Worm (Caenorhabditis elegans): Measurements from ENCODE around the gene znf-706.

The znf-706 gene

DNA sequence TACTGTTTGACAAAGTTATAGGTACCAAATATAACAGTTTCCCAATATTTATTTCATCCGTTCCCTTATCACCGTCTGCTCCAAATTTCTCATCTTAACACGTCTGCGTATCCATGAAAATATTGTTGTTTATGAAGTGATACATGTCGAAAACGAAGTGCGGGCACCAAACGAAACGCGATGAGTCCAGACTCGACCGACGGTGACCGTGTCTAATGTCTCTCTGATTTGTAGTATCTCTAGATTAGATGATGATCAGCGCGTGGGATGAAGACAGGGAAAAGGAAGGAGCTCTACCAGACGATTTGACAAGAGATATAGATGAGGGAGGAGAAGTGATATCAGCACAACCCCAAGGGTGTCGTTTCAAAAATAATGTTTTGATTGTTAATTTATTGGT lies 15.8 kb downstream of the znf-706 start:
- no peak for TF ChIP-seq nfya-1 (tag; optimal IDR thresholded peaks at IDR 0.05; ENCODE audit: borderline replicate concordance, insufficient read depth)
- no peak for TF ChIP-seq madf-10 (tag; optimal IDR thresholded peaks at IDR 0.05)
- TF ChIP-seq Y53G8AR.9 (GFP tag; conservative IDR thresholded peaks at IDR 0.05): no peak
- TF ChIP-seq F57A8.1 (GFP tag; optimal IDR thresholded peaks at IDR 0.05): no peak
- TF ChIP-seq bed-1 (GFP tag; IDR thresholded peaks at IDR 0.05): no peak
- no peak for TF ChIP-seq attf-6 (GFP tag; IDR thresholded peaks at IDR 0.05)
- TF ChIP-seq F57C9.4 (tag; optimal IDR thresholded peaks at IDR 0.05): no peak
- TF ChIP-seq tlf-1 (GFP tag; optimal IDR thresholded peaks at IDR 0.05): no peak
- no peak for TF ChIP-seq hrde-1 (tag; optimal IDR thresholded peaks at IDR 0.05; ENCODE audit: borderline replicate concordance)
- TF ChIP-seq madf-8 (GFP tag; conservative IDR thresholded peaks at IDR 0.05): no peak
- TF ChIP-seq aptf-3 (GFP tag; IDR thresholded peaks at IDR 0.05): no peak
- TF ChIP-seq F52B5.7 (tag; optimal IDR thresholded peaks at IDR 0.05): no peak
- no peak for TF ChIP-seq ztf-6 (GFP tag; IDR thresholded peaks at IDR 0.05)

DNA sequence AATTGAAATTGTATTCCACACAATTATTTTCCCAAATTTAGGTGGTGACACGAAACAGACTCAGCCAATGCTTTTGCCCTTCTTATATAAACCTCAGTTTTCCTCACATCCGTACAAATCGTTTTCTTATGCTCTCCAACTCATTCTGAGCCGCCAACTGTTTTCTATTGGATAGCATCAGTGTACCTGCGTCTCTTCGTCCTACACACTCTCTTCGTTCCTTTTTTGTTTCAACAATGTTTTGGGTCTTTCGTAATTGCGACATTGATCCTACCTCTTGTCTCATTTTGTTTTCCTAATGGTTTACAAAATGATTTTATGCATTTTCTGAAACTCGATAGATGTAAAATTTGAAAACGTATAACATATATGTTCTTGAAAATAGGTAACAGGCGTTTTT lies 16.7 kb downstream of the znf-706 start:
- TF ChIP-seq hmg-1.2 (GFP tag; IDR thresholded peaks at IDR 0.05): peak; percentile 38; the same call in 1 of the 2 replicates
- TF ChIP-seq somi-1 (GFP tag; optimal IDR thresholded peaks at IDR 0.05): no peak

DNA sequence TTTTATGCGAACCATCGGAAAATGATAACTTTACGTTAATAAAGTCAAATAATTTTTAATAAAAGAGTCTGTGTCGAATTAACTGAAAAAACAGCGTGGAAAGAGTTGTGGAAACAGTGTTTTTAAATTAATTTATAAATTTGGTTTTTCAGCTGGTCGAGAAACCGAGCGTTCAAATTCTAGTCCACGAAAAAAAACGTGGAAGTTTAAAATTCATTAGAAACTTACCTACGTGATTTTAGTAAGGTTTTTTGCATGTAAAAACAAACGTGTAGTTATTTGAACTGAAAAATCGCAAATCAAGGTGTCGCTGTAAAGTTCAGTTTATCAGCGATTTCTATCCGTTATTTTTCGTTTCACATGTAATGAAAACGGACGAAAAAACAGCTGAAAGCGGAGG lies 17.6 kb downstream of the znf-706 start, which contains the start of gene mans-4:
mans-4 (minus strand) TSS at position 101 of the 400 bp plus-strand sequence.
- TF ChIP-seq Y79H2A.3 (GFP tag; conservative IDR thresholded peaks at IDR 0.05): no peak
- TF ChIP-seq mel-28 (tag; optimal IDR thresholded peaks at IDR 0.05; ENCODE audit: borderline replicate concordance): no peak
- TF ChIP-seq lin-26 (GFP tag; IDR thresholded peaks at IDR 0.05): no peak
- no peak for TF ChIP-seq ztf-3 (GFP tag; optimal IDR thresholded peaks at IDR 0.05)
- no peak for TF ChIP-seq mcd-1 (GFP tag; IDR thresholded peaks at IDR 0.05)
- TF ChIP-seq F55B11.4 (tag; optimal IDR thresholded peaks at IDR 0.05; ENCODE audit: borderline replicate concordance, insufficient read depth): no peak
- TF ChIP-seq ztf-25 (GFP tag; IDR thresholded peaks at IDR 0.05): no peak
- no peak for TF ChIP-seq ama-1 (optimal IDR thresholded peaks at IDR 0.05)
- TF ChIP-seq ama-1 (GFP tag; optimal IDR thresholded peaks at IDR 0.05): no peak
- TF ChIP-seq F37B4.10 (GFP tag; IDR thresholded peaks at IDR 0.05): no peak
- no peak for TF ChIP-seq xnd-1 (tag; optimal IDR thresholded peaks at IDR 0.05)
- TF ChIP-seq him-1 (tag; optimal IDR thresholded peaks at IDR 0.05): no peak
- TF ChIP-seq zim-3 (tag; optimal IDR thresholded peaks at IDR 0.05): no peak
- TF ChIP-seq hlh-26 (GFP tag; conservative IDR thresholded peaks at IDR 0.05): no peak
- no peak for TF ChIP-seq snpc-1.3 (tag; optimal IDR thresholded peaks at IDR 0.05; ENCODE audit: insufficient read depth)
- no peak for TF ChIP-seq T26A5.8 (tag; optimal IDR thresholded peaks at IDR 0.05)
- TF ChIP-seq hmg-20 (GFP tag; IDR thresholded peaks at IDR 0.05): no peak
- no peak for TF ChIP-seq attf-3 (GFP tag; conservative IDR thresholded peaks at IDR 0.05)
- no peak for TF ChIP-seq Y53G8AR.9 (GFP tag; conservative IDR thresholded peaks at IDR 0.05)

DNA sequence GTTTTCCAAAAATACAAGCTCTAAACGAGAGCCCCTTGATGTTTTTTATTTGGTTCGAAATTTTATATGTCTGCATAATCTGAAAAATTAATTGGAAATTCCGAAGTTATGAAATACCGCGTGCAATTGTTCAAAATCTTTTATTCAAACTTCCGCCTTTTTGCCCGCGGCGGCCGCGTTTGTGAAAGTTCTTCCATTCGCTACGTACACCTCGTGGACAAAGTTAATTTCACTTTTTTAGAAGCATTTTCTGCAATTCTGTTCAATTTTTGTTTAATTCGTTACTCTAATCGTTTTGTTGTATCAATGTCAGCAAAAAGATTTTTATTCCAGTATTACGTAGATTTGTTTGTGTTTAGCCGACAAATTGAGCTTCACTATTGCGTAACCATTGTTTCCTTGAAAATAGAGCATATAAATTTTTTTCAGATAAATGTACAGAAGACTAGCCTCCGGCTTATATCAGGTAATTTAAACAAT lies 21.7 kb downstream of the znf-706 start, which contains the start of gene mppb-1:
mppb-1 (plus strand) TSS at position 430 of the 480 bp plus-strand sequence.
- TF ChIP-seq ceh-27 (GFP tag; optimal IDR thresholded peaks at IDR 0.05) (peak; percentile 84), unc-62 (GFP tag; optimal IDR thresholded peaks at IDR 0.05) (no peak), F52B5.7 (tag; optimal IDR thresholded peaks at IDR 0.05) (peak; percentile 33), T26A5.8 (tag; optimal IDR thresholded peaks at IDR 0.05) (no peak), aptf-2 (GFP tag; conservative IDR thresholded peaks at IDR 0.05) (peak; percentile 82), B0336.3 (GFP tag; IDR thresholded peaks at IDR 0.05) (no peak), nfyb-1 (GFP tag; IDR thresholded peaks at IDR 0.05) (0 out of 2 replicates have a peak, but pooled peaks have one; percentile 39), Y95B8A.8 (GFP tag; IDR thresholded peaks at IDR 0.05) (no peak), K11D2.4 (GFP tag; IDR thresholded peaks at IDR 0.05) (peak; percentile 67), ceh-40 (GFP tag; IDR thresholded peaks at IDR 0.05) (no peak), chd-7 (tag; optimal IDR thresholded peaks at IDR 0.05) (peak; percentile 39), F22D6.2 (tag; optimal IDR thresholded peaks at IDR 0.05) (peak; percentile 49), sdz-38 (tag; optimal IDR thresholded peaks at IDR 0.05) (no peak), nfya-1 (tag; optimal IDR thresholded peaks at IDR 0.05; ENCODE audit: borderline replicate concordance, insufficient read depth) (no peak), ztf-26 (tag; optimal IDR thresholded peaks at IDR 0.05) (no peak), ztf-28 (GFP tag; IDR thresholded peaks at IDR 0.05) (peak; percentile 89)

Measured in whole organism, young adult.